Worm (Caenorhabditis elegans) whole organism, late embryonic: ENCODE measurements around the gene bris-1.

Experiments used
- C38D4.7 ChIP-seq: fragments of 200-800 bp; sonication (Bioruptor generic); optimal IDR thresholded peaks from 2 replicates; lab custom pipeline; 2018; ENCODE audit warnings: mild to moderate bottlenecking, missing genetic modification characterization, moderate library complexity, missing compliant biosample characterization
- K02D7.2 ChIP-seq: sonication (generic microtip); optimal IDR thresholded peaks from 2 replicates; lab custom pipeline; 2017; ENCODE audit warnings: mild to moderate bottlenecking, missing genetic modification characterization, missing compliant biosample characterization
- K09A11.1 ChIP-seq: sonication (generic microtip); optimal IDR thresholded peaks from 2 replicates; lab custom pipeline; 2017; ENCODE audit warnings: antibody characterized with exemption, mild to moderate bottlenecking, missing genetic modification characterization, missing compliant biosample characterization; ENCODE audit not compliant: insufficient read depth
- T23F11.4 ChIP-seq: fragments of 200-800 bp; sonication (Bioruptor generic); optimal IDR thresholded peaks from 2 replicates; lab custom pipeline; 2018; ENCODE audit warnings: mild to moderate bottlenecking, missing genetic modification characterization, missing compliant biosample characterization
- Y22D7AL.16 ChIP-seq: sonication (generic microtip); optimal IDR thresholded peaks from 2 replicates; lab custom pipeline; 2016; ENCODE audit warnings: missing genetic modification characterization, missing compliant biosample characterization
- ama-1 ChIP-seq: fragments of 150-350 bp; optimal IDR thresholded peaks from 2 replicates; lab custom pipeline; 2014
- ceh-14 ChIP-seq: sonication (generic microtip); optimal IDR thresholded peaks from 2 replicates; lab custom pipeline; 2016; ENCODE audit warnings: missing genotype, missing genetic modification characterization, missing compliant biosample characterization
- ceh-18 ChIP-seq: sonication (generic microtip); optimal IDR thresholded peaks from 2 replicates; lab custom pipeline; 2016; ENCODE audit warnings: missing genetic modification characterization, missing compliant biosample characterization
- ceh-2 ChIP-seq: sonication (generic microtip); optimal IDR thresholded peaks from 2 replicates; lab custom pipeline; 2016; ENCODE audit warnings: missing genotype, missing genetic modification characterization, missing compliant biosample characterization
- ceh-24 ChIP-seq: sonication (generic microtip); optimal IDR thresholded peaks from 2 replicates; lab custom pipeline; 2016; ENCODE audit warnings: mild to moderate bottlenecking, missing genetic modification characterization, missing compliant biosample characterization
- ceh-31 ChIP-seq: sonication (generic microtip); optimal IDR thresholded peaks from 2 replicates; lab custom pipeline; 2016; ENCODE audit warnings: missing genetic modification characterization, missing compliant biosample characterization
- ceh-34 ChIP-seq: sonication (generic microtip); optimal IDR thresholded peaks from 2 replicates; lab custom pipeline; 2016; ENCODE audit warnings: mild to moderate bottlenecking, missing genetic modification characterization, missing compliant biosample characterization
- ceh-6 ChIP-seq: fragments of 200-800 bp; sonication (Bioruptor generic); optimal IDR thresholded peaks from 2 replicates; lab custom pipeline; 2018; ENCODE audit warnings: mild to moderate bottlenecking, missing genetic modification characterization, missing compliant biosample characterization
- elt-2 ChIP-seq: sonication (generic microtip); optimal IDR thresholded peaks from 2 replicates; lab custom pipeline; 2016; ENCODE audit warnings: missing genetic modification reagents, missing genetic modification characterization, missing compliant biosample characterization
- elt-4 ChIP-seq: sonication (generic microtip); optimal IDR thresholded peaks from 2 replicates; lab custom pipeline; 2016; ENCODE audit warnings: missing genetic modification characterization, missing compliant biosample characterization
- ets-4 ChIP-seq: sonication (generic microtip); optimal IDR thresholded peaks from 2 replicates; lab custom pipeline; 2016; ENCODE audit warnings: missing genetic modification characterization, missing compliant biosample characterization
- fax-1 ChIP-seq: sonication (generic microtip); optimal IDR thresholded peaks from 2 replicates; lab custom pipeline; 2016; ENCODE audit warnings: missing genotype, missing genetic modification characterization, missing compliant biosample characterization
- hlh-13 ChIP-seq: fragments of 200-800 bp; sonication (Bioruptor generic); optimal IDR thresholded peaks from 2 replicates; lab custom pipeline; 2018; ENCODE audit warnings: mild to moderate bottlenecking, missing genetic modification characterization, missing compliant biosample characterization
- hlh-8 ChIP-seq: sonication (generic microtip); optimal IDR thresholded peaks from 2 replicates; lab custom pipeline; 2016; ENCODE audit warnings: missing genotype, missing genetic modification characterization, missing compliant biosample characterization
- lin-11 ChIP-seq: fragments of 200-800 bp; sonication (Bioruptor generic); optimal IDR thresholded peaks from 2 replicates; lab custom pipeline; 2018; ENCODE audit warnings: mild to moderate bottlenecking, missing genetic modification characterization, missing compliant biosample characterization
- mec-3 ChIP-seq: sonication (generic microtip); optimal IDR thresholded peaks from 2 replicates; lab custom pipeline; 2016; ENCODE audit warnings: borderline replicate concordance, missing genetic modification characterization, missing compliant biosample characterization
- ref-2 ChIP-seq: sonication (generic microtip); optimal IDR thresholded peaks from 2 replicates; lab custom pipeline; 2016; ENCODE audit warnings: missing genetic modification characterization, missing compliant biosample characterization
- syd-9 ChIP-seq: sonication (generic microtip); optimal IDR thresholded peaks from 2 replicates; lab custom pipeline; 2016; ENCODE audit warnings: mild to moderate bottlenecking, missing genetic modification characterization, moderate library complexity, missing compliant biosample characterization
- tbx-2 ChIP-seq: sonication (generic microtip); optimal IDR thresholded peaks from 2 replicates; lab custom pipeline; 2016; ENCODE audit warnings: missing genetic modification characterization, missing compliant biosample characterization
- tbx-7 ChIP-seq: sonication (generic microtip); optimal IDR thresholded peaks from 2 replicates; lab custom pipeline; 2016; ENCODE audit warnings: missing genotype, missing genetic modification characterization, missing compliant biosample characterization
- ttx-3 ChIP-seq: sonication (generic microtip); optimal IDR thresholded peaks from 2 replicates; lab custom pipeline; 2016; ENCODE audit warnings: missing genetic modification reagents, missing genetic modification characterization, missing compliant biosample characterization
- unc-42 ChIP-seq: sonication (generic microtip); optimal IDR thresholded peaks from 2 replicates; lab custom pipeline; 2016; ENCODE audit warnings: missing genotype, missing genetic modification characterization, missing compliant biosample characterization
- unc-55 ChIP-seq: sonication (generic microtip); optimal IDR thresholded peaks from 2 replicates; lab custom pipeline; 2017; ENCODE audit warnings: missing biosample characterization, missing genetic modification reagents, missing genetic modification characterization
- unc-86 ChIP-seq: sonication (generic microtip); optimal IDR thresholded peaks from 2 replicates; lab custom pipeline; 2016; ENCODE audit warnings: missing genetic modification characterization, missing compliant biosample characterization
- ztf-16 ChIP-seq: sonication (generic microtip); optimal IDR thresholded peaks from 2 replicates; lab custom pipeline; 2017; ENCODE audit warnings: missing genetic modification characterization, missing compliant biosample characterization

Gene bris-1

DNA sequence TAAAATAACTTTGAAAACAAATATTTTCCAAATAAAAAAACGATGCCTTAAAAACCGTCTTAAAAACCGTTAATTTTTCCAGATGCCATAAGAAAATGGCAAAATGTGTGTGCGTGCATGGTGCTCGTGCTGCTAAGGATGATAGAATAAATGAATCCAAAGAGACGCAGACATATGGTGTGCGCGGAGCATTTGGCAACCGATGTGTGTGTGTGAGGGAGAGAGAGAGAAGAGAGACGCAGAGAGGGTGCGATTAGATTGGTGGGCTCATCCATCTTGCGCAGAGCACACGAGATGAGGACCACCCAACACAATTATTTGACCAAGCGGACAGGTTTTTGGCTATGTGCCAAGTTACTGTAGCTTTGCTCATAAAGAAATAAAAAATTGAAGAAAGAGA is 5.6 kb upstream of the bris-1 start (continued):
- TF ChIP-seq ceh-2 (no peak), K02D7.2 (tag; lab: Kevin White, UChicago) (no peak), lin-11 (tag; lab: Kevin White, UChicago) (no peak), ceh-31 (tag; lab: Kevin White, UChicago) (peak; percentile 63), ceh-34 (tag; lab: Kevin White, UChicago) (peak; percentile 54), unc-55 (GFP tag; lab: Kevin White, UChicago) (peak; percentile 62), ztf-16 (no peak), syd-9 (no peak)

DNA sequence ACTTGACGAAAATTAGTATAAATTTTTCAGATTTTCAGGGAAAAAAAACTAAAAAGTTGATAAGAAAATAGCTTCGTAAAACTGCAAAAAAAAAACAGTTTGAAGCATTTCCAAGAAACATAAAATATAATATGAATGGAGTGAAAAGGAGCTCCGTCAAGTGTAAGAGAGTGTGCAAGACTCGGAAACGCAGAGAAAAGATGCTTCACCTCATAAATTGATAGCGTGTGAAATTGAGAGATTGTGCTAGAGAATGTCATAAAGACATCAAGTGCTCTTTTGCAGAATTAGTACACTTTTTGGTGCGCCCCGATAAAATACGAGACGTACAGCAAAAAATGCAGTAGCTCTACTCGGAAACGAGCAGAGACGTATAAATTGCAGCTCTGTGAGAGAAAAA is 2.4 kb upstream of the bris-1 start:
- no peak for TF ChIP-seq ceh-18 (tag; lab: Kevin White, UChicago)
- TF ChIP-seq K09A11.1 (tag; lab: Kevin White, UChicago), result no peak
- no peak for TF ChIP-seq elt-2 (tag; lab: Kevin White, UChicago)
- no peak for TF ChIP-seq hlh-13
- no peak for TF ChIP-seq ama-1 (lab: Kevin White, UChicago)
- TF ChIP-seq ceh-31 (tag; lab: Kevin White, UChicago), result no peak
- TF ChIP-seq K02D7.2 (tag; lab: Kevin White, UChicago), result no peak
- no peak for TF ChIP-seq ets-4 (tag; lab: Kevin White, UChicago)
- no peak for TF ChIP-seq T23F11.4 (GFP tag; lab: Kevin White, UChicago)
- TF ChIP-seq, all 69 proteins: peak for 0

DNA sequence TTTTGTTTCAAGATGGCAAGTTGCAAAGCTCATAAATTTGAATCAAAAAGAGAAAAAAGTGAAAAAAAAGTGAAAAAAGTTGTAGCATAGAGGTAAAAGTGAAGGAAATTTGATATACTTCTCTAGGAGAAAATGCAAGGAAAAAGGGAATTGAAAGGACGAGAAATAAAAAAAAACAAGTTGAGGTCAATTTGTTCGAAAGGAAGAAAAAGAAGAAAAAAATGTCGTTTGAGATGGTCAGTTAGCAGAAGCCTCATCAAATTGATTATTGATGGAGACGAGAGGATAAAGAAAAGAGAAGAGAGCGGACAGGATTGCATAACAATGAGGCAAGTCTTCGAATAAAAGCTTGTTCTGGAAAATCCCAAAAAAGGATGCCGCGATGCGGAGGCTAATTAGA is 1.0 kb upstream of the bris-1 start:
- TF ChIP-seq ceh-24 (tag; lab: Kevin White, UChicago) (no peak), ceh-18 (tag; lab: Kevin White, UChicago) (no peak), elt-4 (tag; lab: Kevin White, UChicago) (no peak), unc-42 (tag; lab: Kevin White, UChicago) (peak; percentile 58), hlh-8 (tag; lab: Kevin White, UChicago) (no peak), mec-3 (no peak)

DNA sequence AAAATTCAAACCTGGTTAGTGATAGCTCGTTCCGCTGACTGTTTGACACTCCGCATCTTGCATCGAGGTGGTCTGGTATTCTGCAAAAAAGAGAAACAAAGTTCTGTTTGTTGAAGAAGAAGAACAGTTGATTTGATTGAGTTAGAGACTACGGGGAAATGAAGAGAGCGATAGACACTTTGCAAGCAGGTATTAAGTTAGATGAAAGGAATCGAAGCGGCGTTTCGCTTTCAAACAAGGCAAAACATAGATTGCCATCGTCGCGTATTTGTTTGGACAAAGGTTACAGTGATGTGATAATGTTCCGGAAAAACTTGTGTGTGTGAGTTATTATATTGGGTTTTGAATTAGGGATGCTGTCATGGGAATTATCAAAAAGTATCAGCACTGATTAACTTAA is 1.9 kb downstream of the bris-1 start:
- TF ChIP-seq ceh-2 (no peak), syd-9 (no peak), mec-3 (no peak), ref-2 (tag; lab: Kevin White, UChicago) (no peak), C38D4.7 (no peak), T23F11.4 (GFP tag; lab: Kevin White, UChicago) (no peak), lin-11 (tag; lab: Kevin White, UChicago) (no peak), K09A11.1 (tag; lab: Kevin White, UChicago) (no peak), ceh-31 (tag; lab: Kevin White, UChicago) (no peak), Y22D7AL.16 (no peak), ceh-6 (GFP tag; lab: Kevin White, UChicago) (no peak), tbx-7 (no peak), ttx-3 (tag; lab: Kevin White, UChicago) (no peak), ceh-14 (tag; lab: Kevin White, UChicago) (no peak), fax-1 (tag; lab: Kevin White, UChicago) (no peak), K02D7.2 (tag; lab: Kevin White, UChicago) (no peak)

DNA sequence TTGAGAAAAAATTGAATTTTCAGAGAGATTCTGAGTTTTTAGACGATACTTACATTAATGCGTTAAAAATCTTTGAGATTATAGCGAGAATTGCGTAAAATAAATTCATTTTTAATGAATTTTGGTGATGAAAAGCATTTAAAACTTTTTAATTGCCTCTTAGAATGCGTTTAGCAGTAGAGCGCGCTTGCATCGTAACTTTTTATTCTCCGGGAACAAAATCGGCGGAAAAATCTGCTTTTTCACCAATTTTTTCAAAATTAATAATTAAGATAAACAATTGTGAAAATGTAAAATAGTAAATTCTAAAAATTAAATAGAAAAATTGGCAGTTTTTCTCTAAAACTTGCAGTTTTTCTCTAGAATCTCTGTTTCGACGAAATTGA is 3.9 kb downstream of the bris-1 start:
- no peak for TF ChIP-seq tbx-2 (tag; lab: Kevin White, UChicago)
- no peak for TF ChIP-seq unc-86

DNA sequence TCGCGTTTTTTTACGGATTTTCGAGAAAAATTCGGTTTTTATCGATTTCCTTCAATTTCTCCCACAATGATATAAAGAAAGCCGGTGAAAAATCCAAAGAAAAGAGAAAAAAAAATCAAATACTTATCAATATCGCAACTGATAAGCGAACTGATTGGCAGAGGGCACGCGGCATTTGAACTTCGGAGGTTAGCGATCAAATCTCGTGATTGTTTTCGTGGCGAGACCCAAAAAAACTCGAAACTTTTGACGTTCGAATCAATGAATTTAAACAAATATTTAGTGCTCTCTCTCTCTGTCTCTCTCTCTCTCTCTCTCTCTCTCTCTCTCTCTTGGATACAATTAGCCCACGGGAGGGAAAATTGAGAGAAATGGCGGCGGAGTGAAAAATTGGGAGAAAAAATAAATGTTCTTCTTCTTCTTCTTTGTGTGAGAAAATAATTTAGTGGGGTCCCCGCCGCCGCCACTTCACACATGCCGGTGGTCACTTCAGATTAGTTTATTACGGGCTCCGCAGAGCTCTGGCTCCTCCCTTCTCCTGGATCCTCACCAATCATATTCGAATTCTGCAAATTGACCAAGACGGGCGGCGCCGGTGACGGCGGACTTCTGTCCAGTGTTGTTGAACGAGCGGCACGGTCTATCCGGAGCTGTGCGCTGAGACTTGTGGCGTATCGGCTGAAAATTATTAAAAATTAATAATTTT is 4.4 kb downstream of the bris-1 start:
- TF ChIP-seq ceh-34 (tag; lab: Kevin White, UChicago) (no peak), ref-2 (tag; lab: Kevin White, UChicago) (no peak), elt-2 (tag; lab: Kevin White, UChicago) (peak; percentile 20)
- TF ChIP-seq, all 69 proteins: peak for 1
